Worm (Caenorhabditis elegans) whole organism, L1 larva: ENCODE results near the gene hpo-28.

Source experiments
- C16A3.4 ChIP-seq: fragments of 150-350 bp; optimal IDR thresholded peaks from 2 replicates; lab custom pipeline; 2014; ENCODE audit warnings: missing biosample characterization, missing genetic modification characterization
- C34B4.2 ChIP-seq: sonication (generic microtip); optimal IDR thresholded peaks from 2 replicates; lab custom pipeline; 2017; ENCODE audit warnings: mild to moderate bottlenecking, missing genetic modification characterization, missing compliant biosample characterization
- F16B12.6 ChIP-seq: fragments of 150-350 bp; optimal IDR thresholded peaks from 2 replicates; lab custom pipeline; 2014; ENCODE audit warnings: missing biosample characterization, missing genetic modification characterization
- aly-2 ChIP-seq: fragments of 150-350 bp; optimal IDR thresholded peaks from 2 replicates; lab custom pipeline; 2014; ENCODE audit warnings: missing biosample characterization, missing genetic modification characterization
- ama-1 ChIP-seq: fragments of 150-350 bp; optimal IDR thresholded peaks from 2 replicates; lab custom pipeline; 2014
- blmp-1 ChIP-seq: fragments of 150-350 bp; optimal IDR thresholded peaks from 2 replicates; lab custom pipeline; 2014; ENCODE audit warnings: missing biosample characterization, missing genetic modification characterization
- ceh-63 ChIP-seq: fragments of 200-800 bp; sonication (Bioruptor generic); optimal IDR thresholded peaks from 2 replicates; lab custom pipeline; 2018; ENCODE audit warnings: mild to moderate bottlenecking, missing genetic modification characterization, missing compliant biosample characterization
- ceh-82 ChIP-seq, 3 experiments: fragments of 150-350 bp in 1 of 3; sonication (generic microtip) in 2 of 3; optimal IDR thresholded peaks; 2 replicates each; lab custom pipeline; 2014 to 2017; ENCODE audit warnings: missing biosample characterization in 3 of 3, missing genetic modification characterization in 3 of 3
- ces-1 ChIP-seq: fragments of 150-350 bp; optimal IDR thresholded peaks from 2 replicates; lab custom pipeline; 2014; ENCODE audit warnings: missing biosample characterization, missing genetic modification reagents, missing genetic modification characterization
- elt-2 ChIP-seq: sonication (generic microtip); optimal IDR thresholded peaks from 2 replicates; lab custom pipeline; 2016; ENCODE audit warnings: missing genetic modification characterization, mild to moderate bottlenecking, inconsistent platforms, missing compliant biosample characterization, missing genetic modification reagents
- elt-3 ChIP-seq, 6 experiments: fragments of 150-350 bp in 1 of 6; sonication (generic microtip); optimal IDR thresholded peaks; 2 replicates each; lab custom pipeline; 2017 to 2018; ENCODE audit warnings: missing biosample characterization in 6 of 6, missing genetic modification characterization in 6 of 6, inconsistent platforms in 1 of 6
- fkh-4 ChIP-seq: sonication (generic microtip); optimal IDR thresholded peaks from 2 replicates; lab custom pipeline; 2016; ENCODE audit warnings: missing compliant biosample characterization, missing genetic modification characterization, borderline replicate concordance
- fkh-8 ChIP-seq: sonication (generic microtip); optimal IDR thresholded peaks from 2 replicates; lab custom pipeline; 2016; ENCODE audit warnings: mild to moderate bottlenecking, missing genetic modification characterization, missing compliant biosample characterization
- fos-1 ChIP-seq: fragments of 150-350 bp; optimal IDR thresholded peaks from 2 replicates; lab custom pipeline; 2014; ENCODE audit warnings: missing biosample characterization, missing genetic modification characterization
- hlh-17 ChIP-seq: fragments of 200-800 bp; sonication (Bioruptor generic); optimal IDR thresholded peaks from 2 replicates; lab custom pipeline; 2018; ENCODE audit warnings: missing genetic modification characterization, mild to moderate bottlenecking, missing compliant biosample characterization, moderate library complexity, borderline replicate concordance
- isw-1 ChIP-seq: fragments of 200-800 bp; sonication (Bioruptor generic); IDR thresholded peaks from 2 replicates; pipeline ENCODE4 v1.3.6; 2022; ENCODE audit warnings: missing genetic modification characterization, missing compliant biosample characterization
- jun-1 ChIP-seq: fragments of 150-350 bp; optimal IDR thresholded peaks from 2 replicates; lab custom pipeline; 2014; ENCODE audit warnings: missing biosample characterization, missing genetic modification reagents, missing genetic modification characterization
- lin-14 ChIP-seq: fragments of 200-800 bp; sonication (Bioruptor generic); optimal IDR thresholded peaks from 2 replicates; lab custom pipeline; 2018; ENCODE audit warnings: mild to moderate bottlenecking, missing genetic modification characterization, moderate library complexity, missing compliant biosample characterization
- lin-15B ChIP-seq: fragments of 150-350 bp; sonication (generic microtip); optimal IDR thresholded peaks from 3 replicates; lab custom pipeline; 2014; ENCODE audit warnings: missing biosample characterization, missing genetic modification characterization
- lir-3 ChIP-seq: sonication (generic microtip); optimal IDR thresholded peaks from 2 replicates; lab custom pipeline; 2016; ENCODE audit warnings: mild to moderate bottlenecking, missing genetic modification characterization, moderate library complexity, missing compliant biosample characterization; ENCODE audit not compliant: poor library complexity
- mab-9 ChIP-seq: fragments of 200-800 bp; sonication (Bioruptor generic); IDR thresholded peaks from 2 replicates; pipeline ENCODE4 v1.3.6; 2022; ENCODE audit warnings: missing genetic modification reagents, missing genetic modification characterization, missing compliant biosample characterization
- mdl-1 ChIP-seq, 2 experiments: fragments of 150-350 bp; optimal IDR thresholded peaks; 2 replicates each; lab custom pipeline; 2014 to 2017; ENCODE audit warnings: missing biosample characterization in 2 of 2, missing genetic modification characterization in 2 of 2, inconsistent platforms in 1 of 2
- mef-2 ChIP-seq: fragments of 150-350 bp; optimal IDR thresholded peaks from 2 replicates; lab custom pipeline; 2014; ENCODE audit warnings: missing biosample characterization, missing genetic modification characterization
- mep-1 ChIP-seq: fragments of 150-350 bp; optimal IDR thresholded peaks from 2 replicates; lab custom pipeline; 2014; ENCODE audit warnings: missing biosample characterization, missing genetic modification characterization
- nhr-11 ChIP-seq: fragments of 150-350 bp; optimal IDR thresholded peaks from 2 replicates; lab custom pipeline; 2014; ENCODE audit warnings: missing biosample characterization, missing genetic modification characterization
- nhr-12 ChIP-seq: sonication (generic microtip); optimal IDR thresholded peaks from 2 replicates; lab custom pipeline; 2017; ENCODE audit warnings: missing biosample characterization, missing genetic modification characterization
- nhr-19 ChIP-seq: fragments of 200-800 bp; sonication (Bioruptor generic); conservative IDR thresholded peaks from 2 replicates; pipeline ENCODE4 v1.3.6; 2022; ENCODE audit warnings: missing genetic modification characterization, missing compliant biosample characterization
- nhr-28 ChIP-seq: fragments of 150-350 bp; optimal IDR thresholded peaks from 2 replicates; lab custom pipeline; 2014; ENCODE audit warnings: missing biosample characterization, missing genetic modification characterization
- nhr-71 ChIP-seq: sonication (generic microtip); optimal IDR thresholded peaks from 2 replicates; lab custom pipeline; 2016; ENCODE audit warnings: mild to moderate bottlenecking, missing genetic modification characterization, moderate library complexity, missing compliant biosample characterization
- nhr-77 ChIP-seq: fragments of 150-350 bp; optimal IDR thresholded peaks from 2 replicates; lab custom pipeline; 2014; ENCODE audit warnings: missing biosample characterization, missing genetic modification characterization
- nhr-85 ChIP-seq: sonication (generic microtip); peaks from one replicate; lab custom pipeline; 2016; ENCODE audit warnings: missing genetic modification characterization, inconsistent platforms, missing compliant biosample characterization
- nhr-90 ChIP-seq: sonication (generic microtip); optimal IDR thresholded peaks from 2 replicates; lab custom pipeline; 2016; ENCODE audit warnings: mild to moderate bottlenecking, missing genetic modification characterization, missing compliant biosample characterization; ENCODE audit not compliant: poor library complexity
- pqm-1 ChIP-seq: sonication (generic microtip); optimal IDR thresholded peaks from 3 replicates; lab custom pipeline; 2017; ENCODE audit warnings: missing biosample characterization, missing genetic modification characterization
- rnt-1 ChIP-seq: sonication (generic microtip); optimal IDR thresholded peaks from 2 replicates; lab custom pipeline; 2016; ENCODE audit warnings: mild to moderate bottlenecking, missing genetic modification characterization, moderate library complexity, missing compliant biosample characterization
- skn-1 ChIP-seq: fragments of 150-350 bp; optimal IDR thresholded peaks from 2 replicates; lab custom pipeline; 2014; ENCODE audit warnings: missing biosample characterization, missing genetic modification characterization
- snpc-4 ChIP-seq: fragments of 150-350 bp; optimal IDR thresholded peaks from 2 replicates; lab custom pipeline; 2014; ENCODE audit warnings: missing biosample characterization, missing genetic modification characterization
- snu-23 ChIP-seq: sonication (generic microtip); optimal IDR thresholded peaks from 2 replicates; lab custom pipeline; 2016; ENCODE audit warnings: missing genetic modification characterization, missing compliant biosample characterization
- sox-4 ChIP-seq: sonication (generic microtip); optimal IDR thresholded peaks from 2 replicates; lab custom pipeline; 2016; ENCODE audit warnings: missing genetic modification characterization, missing compliant biosample characterization
- sptf-1 ChIP-seq: fragments of 150-350 bp; optimal IDR thresholded peaks from 2 replicates; lab custom pipeline; 2014; ENCODE audit warnings: missing biosample characterization, missing genetic modification characterization
- sup-37 ChIP-seq: fragments of 200-800 bp; sonication (Bioruptor generic); optimal IDR thresholded peaks from 2 replicates; lab custom pipeline; 2018; ENCODE audit warnings: mild to moderate bottlenecking, missing genetic modification characterization, missing compliant biosample characterization
- tlp-1 ChIP-seq: fragments of 150-350 bp; optimal IDR thresholded peaks from 2 replicates; lab custom pipeline; 2014; ENCODE audit warnings: missing biosample characterization, missing genetic modification characterization
- unc-130 ChIP-seq: fragments of 150-350 bp; optimal IDR thresholded peaks from 2 replicates; lab custom pipeline; 2017; ENCODE audit warnings: missing biosample characterization, missing genetic modification characterization, inconsistent platforms
- unc-62 ChIP-seq: fragments of 150-350 bp; optimal IDR thresholded peaks from 2 replicates; lab custom pipeline; 2014; ENCODE audit warnings: missing biosample characterization, missing genetic modification reagents, missing genetic modification characterization
- unc-98 ChIP-seq: fragments of 200-800 bp; sonication (Bioruptor generic); IDR thresholded peaks from 2 replicates; pipeline ENCODE4 v1.3.6; 2022; ENCODE audit warnings: missing genetic modification characterization, missing compliant biosample characterization
- vab-15 ChIP-seq: sonication (generic microtip); optimal IDR thresholded peaks from 2 replicates; lab custom pipeline; 2017; ENCODE audit warnings: missing genotype, mild to moderate bottlenecking, missing genetic modification characterization, missing compliant biosample characterization
- xbp-1 ChIP-seq: sonication (generic microtip); optimal IDR thresholded peaks from 2 replicates; lab custom pipeline; 2016; ENCODE audit warnings: missing genetic modification characterization, missing compliant biosample characterization
- zag-1 ChIP-seq: fragments of 150-350 bp; optimal IDR thresholded peaks from 2 replicates; lab custom pipeline; 2014; ENCODE audit warnings: missing biosample characterization, missing genetic modification characterization
- ztf-11 ChIP-seq, 2 experiments: sonication (generic microtip); optimal IDR thresholded peaks; 2 replicates each; lab custom pipeline; 2016 to 2017; ENCODE audit warnings: missing genetic modification characterization in 2 of 2, missing biosample characterization in 1 of 2, missing compliant biosample characterization in 1 of 2

The hpo-28 gene

DNA sequence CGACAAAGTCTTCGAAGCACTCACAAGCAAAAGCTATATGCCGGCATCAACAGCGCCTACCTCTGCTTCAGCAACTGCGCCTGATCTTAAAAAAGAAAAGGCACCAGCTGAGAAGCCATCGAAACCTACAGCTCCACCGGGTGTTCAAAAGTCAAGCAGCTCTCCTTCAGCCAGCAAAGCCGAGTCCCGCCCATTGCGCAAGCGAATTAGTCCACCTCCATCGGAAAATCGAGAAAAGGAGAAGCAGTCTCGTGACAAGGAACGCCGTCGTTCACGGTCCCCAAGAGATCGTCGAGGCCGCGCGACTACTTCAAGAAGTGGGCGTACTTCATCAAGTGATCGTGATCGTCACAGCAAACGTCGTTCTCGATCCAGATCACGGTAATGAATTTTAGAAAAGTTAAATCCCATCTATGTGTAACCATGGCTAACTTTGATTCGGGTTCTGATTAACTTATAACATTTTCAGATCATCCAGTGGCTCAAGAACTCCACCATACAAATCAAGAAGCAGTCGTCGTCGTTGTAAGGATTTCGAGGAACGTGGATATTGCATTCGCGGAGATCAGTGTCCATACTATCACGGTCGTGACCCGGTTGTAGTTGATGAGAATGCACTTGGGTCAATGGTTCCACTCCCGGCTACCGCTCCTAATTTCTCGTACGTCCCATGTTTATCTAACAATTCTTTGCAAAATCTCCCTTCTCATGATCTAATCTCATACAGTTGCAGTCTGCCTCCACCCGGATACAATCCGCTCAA lies 2.9 kb upstream of the hpo-28 start:
- TF ChIP-seq nhr-90 (tag; lab: Kevin White, UChicago) (no peak), fkh-8 (tag; lab: Kevin White, UChicago) (no peak), lir-3 (no peak), unc-98 (no peak), xbp-1 (tag; lab: Kevin White, UChicago) (no peak), jun-1 (tag; lab: Kevin White, UChicago) (no peak)

DNA sequence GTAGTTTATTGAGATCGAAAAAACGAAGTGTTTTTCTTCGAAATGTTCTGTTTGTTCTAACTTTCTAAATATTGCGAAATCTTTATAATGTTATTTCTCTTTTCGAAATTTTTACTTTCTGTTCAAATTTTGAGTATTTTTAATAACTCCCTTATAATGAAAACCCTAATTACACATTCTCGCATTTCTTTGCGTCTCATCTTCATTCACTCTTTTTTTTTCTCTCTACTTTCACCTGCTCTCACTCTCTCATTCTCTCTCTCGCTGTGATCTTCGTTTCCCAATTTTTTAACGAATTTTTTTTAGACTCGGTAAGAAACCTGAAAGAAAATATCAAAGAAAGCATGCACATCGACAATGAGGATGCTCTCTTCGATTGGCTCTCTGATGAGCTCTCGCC lies 2.1 kb upstream of the hpo-28 start, which contains the start of gene rbm-26:
rbm-26 (plus strand) TSS at position 301 of the 400 bp plus-strand sequence.
- TF ChIP-seq fkh-4 (tag; lab: Kevin White, UChicago) = no peak
- TF ChIP-seq C34B4.2 (tag; lab: Kevin White, UChicago) = no peak
- no peak for TF ChIP-seq tlp-1
- peak; percentile 56 for TF ChIP-seq blmp-1 (tag; lab: Kevin White, UChicago)

DNA sequence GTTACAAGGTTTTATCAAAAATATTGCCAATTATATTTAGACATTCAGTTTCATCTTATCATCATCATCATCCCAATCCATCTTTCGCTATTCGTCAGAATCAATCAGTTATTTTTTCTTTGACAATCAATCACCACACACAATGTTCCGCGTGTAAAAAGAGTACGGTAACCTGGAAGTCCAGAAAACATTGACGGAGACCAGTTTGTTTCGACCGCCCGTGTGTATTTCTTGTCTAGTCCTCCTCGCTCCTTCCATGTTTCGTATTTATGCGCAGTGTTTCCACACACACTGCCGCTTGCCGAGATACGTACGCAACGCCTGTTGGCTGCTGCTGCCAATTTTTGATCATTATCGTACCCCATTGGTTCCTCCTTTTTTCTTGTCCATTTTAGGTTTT lies 1.6 kb upstream of the hpo-28 start:
- TF ChIP-seq mab-9 (no peak), xbp-1 (tag; lab: Kevin White, UChicago) (peak; percentile 30), ztf-11 (tag; optimal IDR thresholded peaks at IDR 0.05; lab: Kevin White, UChicago) (no peak), nhr-12 (no peak), mep-1 (peak; percentile 33), lin-14 (GFP tag; lab: Kevin White, UChicago) (peak; percentile 69), jun-1 (tag; lab: Kevin White, UChicago) (no peak), unc-130 (tag; lab: Kevin White, UChicago) (peak; percentile 51), sptf-1 (tag; lab: Kevin White, UChicago) (no peak), nhr-77 (tag; lab: Kevin White, UChicago) (no peak), ceh-63 (GFP tag; lab: Kevin White, UChicago) (no peak), vab-15 (tag; lab: Kevin White, UChicago) (no peak), snpc-4 (tag; lab: Kevin White, UChicago) (no peak), ama-1 (no peak), sup-37 (no peak), fos-1 (tag; lab: Kevin White, UChicago) (no peak), sox-4 (tag; lab: Kevin White, UChicago) (no peak), C16A3.4 (tag; lab: Kevin White, UChicago) (peak; percentile 36), nhr-71 (tag; lab: Kevin White, UChicago) (peak; percentile 37), elt-2 (tag; lab: Kevin White, UChicago) (peak; percentile 38), lir-3 (no peak), skn-1 (tag; lab: Kevin White, UChicago) (no peak), hlh-17 (GFP tag; lab: Kevin White, UChicago) (no peak), nhr-11 (tag; lab: Kevin White, UChicago) (no peak), isw-1 (no peak), nhr-28 (tag; lab: Kevin White, UChicago) (no peak), ceh-82 (tag; optimal IDR thresholded peaks at IDR 0.05; lab: Kevin White, UChicago) (peak in 1 of 3 experiments; percentile 2), F16B12.6 (tag; lab: Kevin White, UChicago) (no peak), mef-2 (tag; lab: Kevin White, UChicago) (no peak), ces-1 (GFP tag; lab: Kevin White, UChicago) (no peak), nhr-90 (tag; lab: Kevin White, UChicago) (no peak), rnt-1 (tag; lab: Kevin White, UChicago) (no peak), zag-1 (no peak), pqm-1 (tag; lab: Kevin White, UChicago) (no peak), elt-3 (tag; optimal IDR thresholded peaks at IDR 0.05; lab: Kevin White, UChicago) (peak in 3 of 6 experiments; percentile 11 to 61 (median 38)), unc-62 (GFP tag; lab: Kevin White, UChicago) (no peak), aly-2 (tag; lab: Kevin White, UChicago) (no peak), nhr-85 (tag; lab: Kevin White, UChicago) (peak; percentile 80), snu-23 (GFP tag; lab: Kevin White, UChicago) (peak; percentile 58), mdl-1 (tag; optimal IDR thresholded peaks at IDR 0.05; lab: Kevin White, UChicago) (peak in 1 of 2 experiments; percentile 53), lin-15B (tag; lab: Kevin White, UChicago) (no peak), nhr-19 (GFP tag; lab: Robert Waterston, UW) (no peak)
